Fruit fly (Drosophila melanogaster) whole organism, embryonic: ENCODE measurements around the gene CG33773.

ENCODE experiments used
- Awh ChIP-seq: fragments of 200-800 bp; sonication (Bioruptor generic); IDR thresholded peaks from 2 replicates; pipeline ENCODE4, ENCODE4 v1.3.6; 2022; ENCODE audit warnings: missing biosample characterization, missing genetic modification characterization
- CG10147 ChIP-seq: fragments of 200-800 bp; sonication (Bioruptor generic); optimal IDR thresholded peaks from 2 replicates; lab custom pipeline; 2019; ENCODE audit warnings: missing biosample characterization, mild to moderate bottlenecking, missing genetic modification characterization, moderate library complexity
- CG10654 ChIP-seq: fragments of 200-800 bp; sonication (Bioruptor generic); optimal IDR thresholded peaks from 2 replicates; lab custom pipeline; 2016; ENCODE audit warnings: missing biosample characterization, missing genetic modification characterization
- CG11723 ChIP-seq: fragments of 200-800 bp; sonication (Bioruptor generic); optimal IDR thresholded peaks from 2 replicates; lab custom pipeline; 2017; ENCODE audit warnings: missing biosample characterization, mild to moderate bottlenecking, missing genetic modification characterization
- CG12155 ChIP-seq: fragments of 200-800 bp; sonication (Bioruptor generic); optimal IDR thresholded peaks from 3 replicates; lab custom pipeline; 2016; ENCODE audit warnings: missing biosample characterization, missing genetic modification characterization
- CG15601 ChIP-seq: fragments of 200-800 bp; sonication (Bioruptor generic); optimal IDR thresholded peaks from 3 replicates; lab custom pipeline; 2019; ENCODE audit warnings: missing biosample characterization, mild to moderate bottlenecking, missing genetic modification characterization, moderate library complexity
- CG1647 ChIP-seq: fragments of 200-800 bp; sonication (Bioruptor generic); optimal IDR thresholded peaks from 3 replicates; lab custom pipeline; 2016; ENCODE audit warnings: missing biosample characterization, missing genetic modification characterization
- CG17328 ChIP-seq: fragments of 200-800 bp; sonication (Bioruptor generic); IDR thresholded peaks from 2 replicates; pipeline ENCODE4 v1.3.6; 2022; ENCODE audit warnings: missing biosample characterization, missing genetic modification characterization
- CG1792 ChIP-seq: fragments of 200-800 bp; sonication (Bioruptor generic); optimal IDR thresholded peaks from 2 replicates; lab custom pipeline; 2016; ENCODE audit warnings: missing biosample characterization, missing genetic modification characterization
- CG18619 ChIP-seq: fragments of 200-800 bp; sonication (Bioruptor generic); optimal IDR thresholded peaks from 3 replicates; lab custom pipeline; 2017; ENCODE audit warnings: missing biosample characterization, mild to moderate bottlenecking, missing genetic modification characterization
- CG2116 ChIP-seq: fragments of 200-800 bp; sonication (Bioruptor generic); optimal IDR thresholded peaks from 3 replicates; lab custom pipeline; 2018; ENCODE audit warnings: missing biosample characterization, mild to moderate bottlenecking, missing genetic modification characterization
- CG2712 ChIP-seq: fragments of 200-800 bp; optimal IDR thresholded peaks from 3 replicates; lab custom pipeline; 2019; ENCODE audit warnings: missing biosample characterization, mild to moderate bottlenecking, missing genetic modification characterization, moderate library complexity
- CG32772 ChIP-seq: fragments of 200-800 bp; sonication (Bioruptor generic); IDR thresholded peaks from 2 replicates; pipeline ENCODE4 v1.3.6; 2022; ENCODE audit warnings: missing biosample characterization, missing genetic modification characterization
- CG3281 ChIP-seq: fragments of 200-800 bp; sonication (Bioruptor generic); optimal IDR thresholded peaks from 3 replicates; lab custom pipeline; 2017; ENCODE audit warnings: missing biosample characterization, mild to moderate bottlenecking, missing genetic modification characterization
- CG5245 ChIP-seq: fragments of 200-800 bp; sonication (Bioruptor generic); optimal IDR thresholded peaks from 3 replicates; lab custom pipeline; 2016; ENCODE audit warnings: missing biosample characterization, missing genetic modification characterization
- CG6254 ChIP-seq: fragments of 200-800 bp; sonication (Bioruptor generic); optimal IDR thresholded peaks from 3 replicates; lab custom pipeline; 2017; ENCODE audit warnings: mild to moderate bottlenecking, missing biosample characterization, missing genetic modification reagents, missing genetic modification characterization
- CG7556 ChIP-seq: fragments of 200-800 bp; sonication (Bioruptor generic); optimal IDR thresholded peaks from 2 replicates; lab custom pipeline; 2017; ENCODE audit warnings: missing biosample characterization, mild to moderate bottlenecking, missing genetic modification characterization
- CG8924 ChIP-seq: fragments of 200-800 bp; optimal IDR thresholded peaks from 3 replicates; lab custom pipeline; 2019; ENCODE audit warnings: missing biosample characterization, mild to moderate bottlenecking, missing genetic modification characterization, moderate library complexity
- CG9876 ChIP-seq: fragments of 200-800 bp; sonication (Bioruptor generic); optimal IDR thresholded peaks from 2 replicates; lab custom pipeline; 2016; ENCODE audit warnings: missing biosample characterization, missing genetic modification characterization
- CG9932 ChIP-seq: fragments of 200-800 bp; sonication (Bioruptor generic); IDR thresholded peaks from 2 replicates; pipeline ENCODE4 v1.3.6; 2022; ENCODE audit warnings: missing biosample characterization, missing genetic modification characterization
- CoRest ChIP-seq: fragments of 200-800 bp; sonication (Bioruptor generic); optimal IDR thresholded peaks from 3 replicates; lab custom pipeline; 2018; ENCODE audit warnings: missing biosample characterization, mild to moderate bottlenecking, missing genetic modification characterization, moderate library complexity
- D19B ChIP-seq: fragments of 200-800 bp; sonication (Bioruptor generic); optimal IDR thresholded peaks from 2 replicates; lab custom pipeline; 2017; ENCODE audit warnings: missing biosample characterization, mild to moderate bottlenecking, missing genetic modification characterization
- Doc3 ChIP-seq: fragments of 200-800 bp; sonication (Bioruptor generic); IDR thresholded peaks from 3 replicates; pipeline ENCODE4 v1.3.6; 2022; ENCODE audit warnings: missing biosample characterization, missing genetic modification characterization; ENCODE audit not compliant: partially characterized antibody
- Fer1 ChIP-seq: fragments of 200-800 bp; sonication (Bioruptor generic); optimal IDR thresholded peaks from 2 replicates; lab custom pipeline; 2017; ENCODE audit warnings: missing biosample characterization, mild to moderate bottlenecking, missing genetic modification characterization
- Fer2 ChIP-seq: fragments of 200-800 bp; sonication (Bioruptor generic); optimal IDR thresholded peaks from 2 replicates; lab custom pipeline; 2018; ENCODE audit warnings: missing biosample characterization, mild to moderate bottlenecking, missing genetic modification characterization, moderate library complexity
- H2.0 ChIP-seq: fragments of 200-800 bp; sonication (Bioruptor generic); IDR thresholded peaks from 2 replicates; pipeline ENCODE4 v1.3.6; 2022; ENCODE audit warnings: missing biosample characterization, missing genetic modification characterization
- HLH4C ChIP-seq: fragments of 200-800 bp; sonication (Bioruptor generic); IDR thresholded peaks from 3 replicates; pipeline ENCODE4 v1.3.6; 2022; ENCODE audit warnings: missing biosample characterization, missing genetic modification characterization; ENCODE audit not compliant: partially characterized antibody
- Hsf ChIP-seq: fragments of 200-800 bp; sonication (Bioruptor generic); optimal IDR thresholded peaks from 3 replicates; lab custom pipeline; 2016; ENCODE audit warnings: missing biosample characterization, missing genetic modification characterization
- Max ChIP-seq: fragments of 200-800 bp; sonication (Bioruptor generic); optimal IDR thresholded peaks from 2 replicates; lab custom pipeline; 2016; ENCODE audit warnings: missing biosample characterization, mild to moderate bottlenecking, missing genetic modification characterization
- Med ChIP-seq: fragments of 200-800 bp; sonication (Bioruptor generic); peaks from one replicate; lab custom pipeline; 2016; ENCODE audit warnings: missing biosample characterization, missing genetic modification characterization, mild to moderate bottlenecking, inconsistent platforms, moderate library complexity
- NC2β ChIP-seq: fragments of 200-800 bp; sonication (Bioruptor generic); optimal IDR thresholded peaks from 2 replicates; lab custom pipeline; 2016; ENCODE audit warnings: missing biosample characterization, missing genetic modification characterization
- NFAT ChIP-seq: fragments of 200-800 bp; sonication (Bioruptor generic); IDR thresholded peaks from 2 replicates; pipeline ENCODE4 v1.3.6; 2022; ENCODE audit warnings: missing biosample characterization, missing genetic modification characterization
- Nf-YB ChIP-seq: fragments of 200-800 bp; sonication (Bioruptor generic); optimal IDR thresholded peaks from 3 replicates; lab custom pipeline; 2019; ENCODE audit warnings: missing biosample characterization, mild to moderate bottlenecking, missing genetic modification characterization, moderate library complexity
- Poxn ChIP-seq: fragments of 200-800 bp; sonication (Bioruptor generic); IDR thresholded peaks from 2 replicates; pipeline ENCODE4 v1.3.6; 2022; ENCODE audit warnings: missing biosample characterization, missing genetic modification characterization
- bcd ChIP-seq: fragments of 200-800 bp; sonication (Bioruptor generic); optimal IDR thresholded peaks from 2 replicates; lab custom pipeline; 2017; ENCODE audit warnings: missing biosample characterization, mild to moderate bottlenecking, missing genetic modification characterization
- crp ChIP-seq, 2 experiments: fragments of 200-800 bp; sonication (Bioruptor generic); optimal IDR thresholded peaks; 2 replicates in 1 of 2; 3 replicates in 1 of 2; lab custom pipeline; 2017; ENCODE audit warnings: missing biosample characterization in 2 of 2, missing genetic modification characterization in 2 of 2, mild to moderate bottlenecking in 1 of 2, moderate library complexity in 1 of 2
- emc ChIP-seq: fragments of 200-800 bp; sonication (Bioruptor generic); optimal IDR thresholded peaks from 2 replicates; lab custom pipeline; 2016; ENCODE audit warnings: missing biosample characterization, missing genetic modification characterization
- fd102C ChIP-seq: fragments of 200-800 bp; sonication (Bioruptor generic); optimal IDR thresholded peaks from 2 replicates; lab custom pipeline; 2018; ENCODE audit warnings: missing biosample characterization, mild to moderate bottlenecking, missing genetic modification characterization, moderate library complexity
- gcm2 ChIP-seq: fragments of 200-800 bp; sonication (Bioruptor generic); optimal IDR thresholded peaks from 2 replicates; lab custom pipeline; 2016; ENCODE audit warnings: missing biosample characterization, missing genetic modification characterization
- lola ChIP-seq, 3 experiments: fragments of >200 bp in 2 of 3; fragments of 200-800 bp in 1 of 3; sonication (Bioruptor generic) in 1 of 3; optimal IDR thresholded peaks; 2 replicates each; lab custom pipeline; 2017 to 2019; ENCODE audit warnings: missing biosample characterization in 3 of 3, missing genetic modification characterization in 3 of 3, mild to moderate bottlenecking in 1 of 3, moderate library complexity in 1 of 3
- pros ChIP-seq: fragments of 200-800 bp; sonication (Bioruptor generic); optimal IDR thresholded peaks from 3 replicates; lab custom pipeline; 2019; ENCODE audit warnings: missing biosample characterization, mild to moderate bottlenecking, missing genetic modification characterization, moderate library complexity
- sens ChIP-seq: fragments of 200-800 bp; sonication (Bioruptor generic); peaks from one replicate; lab custom pipeline; 2016; ENCODE audit warnings: missing biosample characterization, missing genetic modification characterization
- sqz ChIP-seq: fragments of 200-800 bp; sonication (Bioruptor generic); optimal IDR thresholded peaks from 3 replicates; lab custom pipeline; 2018; ENCODE audit warnings: missing biosample characterization, mild to moderate bottlenecking, missing genetic modification characterization
- stc ChIP-seq: fragments of 200-800 bp; sonication (Bioruptor generic); IDR thresholded peaks from 2 replicates; pipeline ENCODE4 v1.3.6; 2022; ENCODE audit warnings: missing biosample characterization, missing genetic modification characterization
- tio ChIP-seq: fragments of 200-800 bp; sonication (Bioruptor generic); optimal IDR thresholded peaks from 2 replicates; lab custom pipeline; 2017; ENCODE audit warnings: missing biosample characterization, missing genetic modification characterization, inconsistent platforms
- unpg ChIP-seq: fragments of 200-800 bp; sonication (Bioruptor generic); optimal IDR thresholded peaks from 3 replicates; lab custom pipeline; 2018; ENCODE audit warnings: missing biosample characterization, mild to moderate bottlenecking, missing genetic modification characterization, moderate library complexity
- usp ChIP-seq: fragments of >200 bp; optimal IDR thresholded peaks from 2 replicates; lab custom pipeline; 2017; ENCODE audit warnings: missing biosample characterization, missing genetic modification characterization
- vfl ChIP-seq: fragments of 200-800 bp; sonication (Bioruptor generic); optimal IDR thresholded peaks from 2 replicates; lab custom pipeline; 2016; ENCODE audit warnings: missing biosample characterization, missing genetic modification characterization
- zen2 ChIP-seq: fragments of 200-800 bp; sonication (Bioruptor generic); IDR thresholded peaks from 3 replicates; pipeline ENCODE4 v1.3.6; 2022; ENCODE audit warnings: missing biosample characterization, missing genetic modification characterization; ENCODE audit not compliant: partially characterized antibody

Gene CG33773

dm6 chr3R:31059036-31059806 lies 24.1 kb downstream of the CG33773 start (continued):
- TF ChIP-seq CG6254 (peak; percentile 86), Awh (GFP tag; lab: Robert Waterston, UW) (peak; percentile 88), CG9932 (GFP tag; lab: Robert Waterston, UW) (peak; percentile 68), CG1647 (GFP tag; lab: Kevin White, UChicago) (peak; percentile 5), vfl (GFP tag; lab: Kevin White, UChicago) (no peak), unpg (peak; percentile 85), sens (GFP tag; lab: Kevin White, UChicago) (peak; percentile 71), usp (GFP tag; lab: Kevin White, UChicago) (no peak), Max (GFP tag; lab: Kevin White, UChicago) (peak; percentile 76), CG17328 (GFP tag; lab: Robert Waterston, UW) (peak; percentile 85), CG7556 (GFP tag; lab: Kevin White, UChicago) (peak; percentile 80), D19B (peak; percentile 43), NC2β (GFP tag; lab: Kevin White, UChicago) (no peak), sqz (peak; percentile 57), gcm2 (GFP tag; lab: Kevin White, UChicago) (no peak), CG5245 (peak; percentile 77), CG32772 (GFP tag; lab: Robert Waterston, UW) (peak; percentile 81), Fer2 (tag; lab: Kevin White, UChicago) (peak; percentile 54), CoRest (tag; lab: Kevin White, UChicago) (peak; percentile 87), CG8924 (tag; lab: Kevin White, UChicago) (peak; percentile 86), fd102C (GFP tag; lab: Kevin White, UChicago) (no peak), CG12155 (GFP tag; lab: Kevin White, UChicago) (peak; percentile 55), lola (GFP tag; optimal IDR thresholded peaks at IDR 0.05; lab: Kevin White, UChicago) (peak in 1 of 3 experiments; percentile 81), CG15601 (peak; percentile 78), H2.0 (peak; percentile 78), CG3281 (GFP tag; lab: Kevin White, UChicago) (peak; percentile 79), NFAT (GFP tag; lab: Robert Waterston, UW) (peak; percentile 50), zen2 (no peak), Poxn (GFP tag; lab: Robert Waterston, UW) (no peak), HLH4C (GFP tag; lab: Robert Waterston, UW) (no peak), CG2712 (tag; lab: Kevin White, UChicago) (peak; percentile 89), CG9876 (GFP tag; lab: Kevin White, UChicago) (no peak), Fer1 (peak; percentile 70), tio (peak; percentile 79), CG2116 (peak; percentile 39), Med (GFP tag; lab: Kevin White, UChicago) (peak; percentile 57), Nf-YB (GFP tag; lab: Kevin White, UChicago) (peak; percentile 62), CG11723 (GFP tag; lab: Kevin White, UChicago) (peak; percentile 72), pros (GFP tag; lab: Kevin White, UChicago) (peak; percentile 20), Doc3 (no peak), CG10147 (GFP tag; lab: Kevin White, UChicago) (peak; percentile 79), crp (GFP tag; optimal IDR thresholded peaks at IDR 0.05; lab: Kevin White, UChicago) (no peak), Hsf (GFP tag; lab: Kevin White, UChicago) (peak; percentile 40), CG18619 (GFP tag; lab: Kevin White, UChicago) (peak; percentile 65), bcd (GFP tag; lab: Kevin White, UChicago) (peak; percentile 77), stc (GFP tag; lab: Robert Waterston, UW) (peak; percentile 83), CG10654 (peak; percentile 75), emc (GFP tag; lab: Kevin White, UChicago) (no peak), CG1792 (no peak)
